Worm (Caenorhabditis elegans): Measurements from ENCODE around the gene ttr-23.

Gene ttr-23

ce11 chrV:10555239-10555638 is 34.4 kb downstream of the ttr-23 start, which contains the start of gene F32G8.3:
TSS of gene F32G8.3 (minus strand) at chrV:10555339.
- TF ChIP-seq pha-4 (tag; optimal IDR thresholded peaks at IDR 0.05), result no peak
- no peak for TF ChIP-seq cnd-1 (tag; optimal IDR thresholded peaks at IDR 0.05)
- no peak for TF ChIP-seq lsy-2 (tag; optimal IDR thresholded peaks at IDR 0.05)
- no peak for TF ChIP-seq elt-1 (tag; optimal IDR thresholded peaks at IDR 0.05; ENCODE audit: borderline replicate concordance, insufficient read depth)
- no peak for TF ChIP-seq elt-3 (tag; optimal IDR thresholded peaks at IDR 0.05)
- TF ChIP-seq flh-1 (GFP tag; optimal IDR thresholded peaks at IDR 0.05), result no peak
- no peak for TF ChIP-seq mab-5 (tag; optimal IDR thresholded peaks at IDR 0.05)
- TF ChIP-seq nhr-76 (tag; optimal IDR thresholded peaks at IDR 0.05), result no peak
- no peak for TF ChIP-seq ceh-43 (GFP tag; optimal IDR thresholded peaks at IDR 0.05)
- no peak for TF ChIP-seq ces-1 (GFP tag; optimal IDR thresholded peaks at IDR 0.05)
- TF ChIP-seq M03D4.4 (tag; optimal IDR thresholded peaks at IDR 0.05), result no peak
- TF ChIP-seq lin-13 (tag; optimal IDR thresholded peaks at IDR 0.05), result no peak
- TF ChIP-seq snpc-4 (tag; optimal IDR thresholded peaks at IDR 0.05), result no peak
- no peak for TF ChIP-seq sem-2 (GFP tag; optimal IDR thresholded peaks at IDR 0.05)
- no peak for TF ChIP-seq tbx-8 (GFP tag; optimal IDR thresholded peaks at IDR 0.05)
- no peak for TF ChIP-seq nhr-237 (tag; optimal IDR thresholded peaks at IDR 0.05)
- TF ChIP-seq mep-1 (tag; optimal IDR thresholded peaks at IDR 0.05), result no peak

- TF ChIP-seq M03D4.4 (tag; optimal IDR thresholded peaks at IDR 0.05), result no peak
- TF ChIP-seq unc-39 (tag; optimal IDR thresholded peaks at IDR 0.05), result no peak
Measured at ce11 chrV:10549717-10550116, 39.9 kb downstream of the ttr-23 start, which contains the start of gene F32G8.2. TSS of gene F32G8.2 (plus strand) at chrV:10550017.

ce11 chrV:10548981-10549380 is 40.7 kb downstream of the ttr-23 start, which contains the start of gene srd-34:
TSS of gene srd-34 (minus strand) at chrV:10549081.
- TF ChIP-seq mab-5 (tag; optimal IDR thresholded peaks at IDR 0.05) (no peak), unc-62 (GFP tag; optimal IDR thresholded peaks at IDR 0.05) (no peak), drap-1 (GFP tag; optimal IDR thresholded peaks at IDR 0.05) (no peak), snpc-4 (tag; optimal IDR thresholded peaks at IDR 0.05) (no peak), hlh-1 (tag; optimal IDR thresholded peaks at IDR 0.05) (no peak), cnd-1 (tag; optimal IDR thresholded peaks at IDR 0.05) (no peak), nhr-28 (tag; optimal IDR thresholded peaks at IDR 0.05) (no peak), mls-2 (tag; optimal IDR thresholded peaks at IDR 0.05) (no peak), ceh-39 (tag; optimal IDR thresholded peaks at IDR 0.05) (no peak), M03D4.4 (tag; optimal IDR thresholded peaks at IDR 0.05) (no peak), tbx-8 (GFP tag; optimal IDR thresholded peaks at IDR 0.05) (no peak), blmp-1 (tag; optimal IDR thresholded peaks at IDR 0.05) (no peak), mep-1 (tag; optimal IDR thresholded peaks at IDR 0.05) (no peak)

ce11 chrV:10546749-10547148 is 42.9 kb downstream of the ttr-23 start, which contains the start of gene F25D1.5:
TSS of gene F25D1.5 (minus strand) at chrV:10546783.
- no peak for TF ChIP-seq ztf-11 (tag; optimal IDR thresholded peaks at IDR 0.05)
- no peak for TF ChIP-seq blmp-1 (tag; optimal IDR thresholded peaks at IDR 0.05)
- TF ChIP-seq nhr-12 (tag; optimal IDR thresholded peaks at IDR 0.05), result no peak
- no peak for TF ChIP-seq mab-5 (tag; optimal IDR thresholded peaks at IDR 0.05)
- TF ChIP-seq flh-1 (GFP tag; optimal IDR thresholded peaks at IDR 0.05), result no peak
- TF ChIP-seq ceh-39 (tag; optimal IDR thresholded peaks at IDR 0.05), result no peak
- TF ChIP-seq cnd-1 (tag; optimal IDR thresholded peaks at IDR 0.05), result no peak
- TF ChIP-seq M03D4.4 (tag; optimal IDR thresholded peaks at IDR 0.05), result no peak
- TF ChIP-seq tbx-8 (GFP tag; optimal IDR thresholded peaks at IDR 0.05), result no peak
- TF ChIP-seq nhr-76 (tag; optimal IDR thresholded peaks at IDR 0.05), result no peak
- TF ChIP-seq nhr-28 (tag; optimal IDR thresholded peaks at IDR 0.05), result no peak
- no peak for TF ChIP-seq bed-3 (GFP tag; optimal IDR thresholded peaks at IDR 0.05)
- no peak for TF ChIP-seq ham-2 (GFP tag; optimal IDR thresholded peaks at IDR 0.05)
- no peak for TF ChIP-seq ces-1 (GFP tag; optimal IDR thresholded peaks at IDR 0.05)
- TF ChIP-seq lin-32 (GFP tag; optimal IDR thresholded peaks at IDR 0.05), result no peak

ce11 chrV:10540024-10540423 is 49.6 kb downstream of the ttr-23 start, which contains the start of gene degt-1:
TSS of gene degt-1 (plus strand) at chrV:10540324.
- TF ChIP-seq nhr-76 (tag; optimal IDR thresholded peaks at IDR 0.05) (no peak), drap-1 (GFP tag; optimal IDR thresholded peaks at IDR 0.05) (no peak), zip-8 (tag; optimal IDR thresholded peaks at IDR 0.05) (no peak), unc-39 (tag; optimal IDR thresholded peaks at IDR 0.05) (no peak), pha-4 (tag; optimal IDR thresholded peaks at IDR 0.05) (no peak), nhr-2 (tag; optimal IDR thresholded peaks at IDR 0.05) (no peak)

Measured in whole organism, mixed stage, embryonic.